Worm (Caenorhabditis elegans): ENCODE data around the gene gcl-1.
A peak's percentile ranks its signal among the peaks of the same experiment; 100 is the strongest.

gcl-1 gene

DNA sequence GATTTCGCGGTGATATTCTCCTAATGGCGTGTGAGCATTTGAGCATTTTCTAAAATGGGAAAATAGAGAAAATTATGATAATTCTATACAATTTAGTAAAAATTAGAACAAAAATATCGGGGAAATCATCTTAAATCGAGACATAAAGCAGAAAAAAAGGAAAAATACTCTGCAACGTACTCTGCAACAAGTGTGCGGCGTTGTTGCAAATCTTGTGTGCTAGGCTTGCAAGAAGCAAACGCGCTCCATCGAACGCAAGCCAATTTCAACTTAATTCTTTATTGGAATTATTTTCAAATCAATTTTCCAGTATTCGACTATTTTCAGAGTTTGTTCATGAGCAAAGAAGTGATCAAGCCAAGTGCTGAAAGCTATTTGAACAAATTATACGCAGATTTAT, 26.7 kb downstream of the gcl-1 start, which contains the start of the genes Y62E10A.20, Y62E10A.23 and mdt-9 (continued):
- TF ChIP-seq fkh-10 (GFP tag; optimal IDR thresholded peaks at IDR 0.05) (peak; percentile 14), daf-12 (tag; optimal IDR thresholded peaks at IDR 0.05) (no peak), ceh-28 (tag; optimal IDR thresholded peaks at IDR 0.05) (peak; percentile 54), nhr-43 (tag; optimal IDR thresholded peaks at IDR 0.05; ENCODE audit: poor library complexity, severe bottlenecking) (peak; percentile 43), nhr-77 (tag; optimal IDR thresholded peaks at IDR 0.05) (no peak), ama-1 (optimal IDR thresholded peaks at IDR 0.05) (peak; percentile 9)

DNA sequence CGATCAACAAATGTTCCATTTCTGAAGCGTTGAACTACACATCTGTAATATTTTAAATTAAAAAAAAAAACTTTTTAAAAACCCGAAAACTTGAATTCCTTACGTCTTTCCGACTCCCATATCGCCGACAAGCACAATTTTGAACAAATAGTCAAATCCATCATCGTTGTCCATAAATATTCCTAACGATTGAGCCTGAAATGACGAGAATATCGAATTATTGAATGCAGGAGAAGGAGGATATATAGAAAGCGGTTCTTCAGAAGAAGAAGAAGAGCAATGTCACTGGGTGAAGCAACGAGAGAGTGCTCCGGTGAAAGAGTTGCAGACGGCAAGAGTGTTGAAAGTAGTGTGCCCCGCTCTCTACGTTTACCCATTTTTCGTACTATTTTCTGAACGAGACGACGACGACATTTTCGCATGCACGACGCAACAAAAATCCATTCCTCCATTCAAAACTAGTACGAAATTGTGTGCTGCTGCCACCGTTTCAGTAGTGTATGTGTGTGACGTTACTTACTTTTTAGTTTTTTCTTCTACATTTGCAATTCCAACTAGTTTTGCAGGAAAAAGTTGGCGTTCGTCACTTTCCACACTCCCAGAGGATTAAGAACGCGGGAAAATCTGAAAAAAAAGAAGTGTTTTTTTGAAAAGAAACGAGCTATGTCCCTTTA, 28.8 kb downstream of the gcl-1 start, which contains the start of gene rab-19:
Gene rab-19 (minus strand): TSS at position 624 of the 674 bp plus-strand sequence.
- TF ChIP-seq ceh-82 (tag; optimal IDR thresholded peaks at IDR 0.05) (no peak), lin-39 (tag; optimal IDR thresholded peaks at IDR 0.05) (peak; percentile 35), R02D3.7 (tag; optimal IDR thresholded peaks at IDR 0.05) (no peak), nfya-1 (tag; optimal IDR thresholded peaks at IDR 0.05; ENCODE audit: insufficient read depth) (peak; percentile 26), egl-5 (tag; optimal IDR thresholded peaks at IDR 0.05) (no peak), ceh-9 (tag; optimal IDR thresholded peaks at IDR 0.05) (no peak), hmg-11 (tag; optimal IDR thresholded peaks at IDR 0.05) (peak; percentile 65), lin-15B (tag; optimal IDR thresholded peaks at IDR 0.05) (peak; percentile 13)

ce11 chrIV:13381823-13382222, 30.9 kb downstream of the gcl-1 start, which contains the start of gene emc-3:
Gene emc-3, minus strand, starts transcription at chrIV:13381923.
- TF ChIP-seq unc-62 (GFP tag; optimal IDR thresholded peaks at IDR 0.05) (no peak), nhr-76 (tag; optimal IDR thresholded peaks at IDR 0.05) (no peak), snpc-4 (tag; optimal IDR thresholded peaks at IDR 0.05) (no peak), pha-4 (tag; optimal IDR thresholded peaks at IDR 0.05) (no peak), ceh-28 (tag; optimal IDR thresholded peaks at IDR 0.05) (no peak), fkh-10 (GFP tag; optimal IDR thresholded peaks at IDR 0.05) (no peak), nhr-23 (tag; optimal IDR thresholded peaks at IDR 0.05) (no peak)

DNA sequence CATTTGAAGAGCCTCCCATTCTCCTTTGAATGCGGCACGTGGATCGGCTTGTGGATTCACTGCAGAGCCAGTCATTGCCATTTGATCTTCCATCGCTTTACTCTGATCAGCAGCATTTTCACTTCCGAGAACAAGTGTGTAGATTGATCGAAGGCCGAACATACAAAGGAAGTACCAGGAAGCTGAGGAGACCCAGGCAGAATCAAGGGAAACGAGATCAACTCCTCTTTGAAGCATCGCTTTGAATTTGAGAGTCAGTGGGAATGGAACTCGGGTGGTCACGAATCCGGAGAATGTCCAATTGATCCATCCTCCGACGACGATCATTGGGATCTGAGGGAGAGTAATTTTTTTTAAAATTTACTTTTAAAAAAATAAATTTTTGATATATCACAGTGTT, 32.2 kb downstream of the gcl-1 start:
- TF ChIP-seq nhr-23 (tag; optimal IDR thresholded peaks at IDR 0.05) (no peak), fkh-2 (tag; optimal IDR thresholded peaks at IDR 0.05) (no peak)

ce11 chrIV:13377716-13378115, 35.0 kb downstream of the gcl-1 start, which contains the start of gene mau-8:
Gene mau-8, plus strand, starts transcription at chrIV:13378016.
- TF ChIP-seq eor-1 (tag; optimal IDR thresholded peaks at IDR 0.05) (no peak), nhr-67 (tag; optimal IDR thresholded peaks at IDR 0.05) (no peak), aly-2 (tag; optimal IDR thresholded peaks at IDR 0.05) (no peak), nhr-237 (tag; optimal IDR thresholded peaks at IDR 0.05) (no peak), ceh-82 (tag; optimal IDR thresholded peaks at IDR 0.05) (no peak)

- TF ChIP-seq ztf-4 (tag; optimal IDR thresholded peaks at IDR 0.05) (no peak), pqm-1 (tag; optimal IDR thresholded peaks at IDR 0.05) (no peak), lin-39 (tag; optimal IDR thresholded peaks at IDR 0.05) (peak; percentile 10), hmg-11 (tag; optimal IDR thresholded peaks at IDR 0.05) (peak; percentile 36), nhr-43 (tag; optimal IDR thresholded peaks at IDR 0.05; ENCODE audit: poor library complexity, severe bottlenecking) (no peak)
Measured at ce11 chrIV:13374918-13375317, 37.8 kb downstream of the gcl-1 start.

DNA sequence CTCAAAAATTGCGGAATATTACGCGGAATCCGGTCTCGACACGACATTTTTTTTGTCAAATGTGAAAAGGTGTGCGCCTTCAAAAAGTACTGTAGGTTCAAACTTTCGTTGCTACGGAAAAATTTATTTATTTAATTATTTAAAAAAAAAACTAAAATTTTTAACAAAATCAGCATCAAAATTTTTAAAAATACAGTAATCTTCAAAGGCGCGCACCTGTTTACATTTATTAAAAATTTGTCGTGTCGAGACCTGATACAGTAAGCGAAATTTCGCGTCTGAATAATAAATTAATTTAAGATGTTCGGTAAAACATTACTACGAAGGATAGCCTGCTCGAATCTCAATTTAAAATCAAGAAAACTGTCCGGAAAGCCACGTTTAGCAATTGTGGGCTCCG, 41.0 kb downstream of the gcl-1 start, which contains the start of gene Y62E10A.6:
Gene Y62E10A.6 (plus strand): TSS at position 301 of the 400 bp plus-strand sequence.
- TF ChIP-seq elt-2 (tag; optimal IDR thresholded peaks at IDR 0.05): no peak
- no peak for TF ChIP-seq mml-1 (tag; optimal IDR thresholded peaks at IDR 0.05)
- TF ChIP-seq aly-2 (tag; optimal IDR thresholded peaks at IDR 0.05): no peak
- no peak for TF ChIP-seq ztf-11 (tag; optimal IDR thresholded peaks at IDR 0.05)
- TF ChIP-seq lsy-12 (tag; optimal IDR thresholded peaks at IDR 0.05): no peak
- TF ChIP-seq R02D3.7 (tag; optimal IDR thresholded peaks at IDR 0.05): no peak
- TF ChIP-seq elt-3 (tag; optimal IDR thresholded peaks at IDR 0.05): no peak
- TF ChIP-seq nhr-77 (tag; optimal IDR thresholded peaks at IDR 0.05): no peak
- TF ChIP-seq hmg-11 (tag; optimal IDR thresholded peaks at IDR 0.05): no peak
- TF ChIP-seq pqm-1 (tag; optimal IDR thresholded peaks at IDR 0.05): no peak
